Fruit fly (Drosophila melanogaster) whole organism, pupa: Measurements from ENCODE around the gene CG15891.
A peak's percentile ranks its signal among the peaks of the same experiment; 100 is the strongest.

Source experiments
- CG13204 ChIP-seq: fragments of 200-800 bp; sonication (Bioruptor generic); optimal IDR thresholded peaks from 2 replicates; lab custom pipeline; 2018; ENCODE audit warnings: missing biosample characterization, mild to moderate bottlenecking, missing genetic modification characterization, moderate library complexity
- CG15710 ChIP-seq: fragments of 200-800 bp; sonication (Bioruptor generic); optimal IDR thresholded peaks from 2 replicates; lab custom pipeline; 2018; ENCODE audit warnings: missing biosample characterization, mild to moderate bottlenecking, missing genetic modification characterization, moderate library complexity
- CG32121 ChIP-seq: fragments of 200-800 bp; sonication (Bioruptor generic); IDR thresholded peaks from 2 replicates; pipeline ENCODE4 v1.3.6; 2022; ENCODE audit warnings: missing biosample characterization, missing genetic modification characterization
- CG34367 ChIP-seq: fragments of 200-800 bp; sonication (Bioruptor generic); optimal IDR thresholded peaks from 2 replicates; lab custom pipeline; 2018; ENCODE audit warnings: missing biosample characterization, mild to moderate bottlenecking, missing genetic modification characterization
- CG4496 ChIP-seq: fragments of 200-800 bp; sonication (Bioruptor generic); IDR thresholded peaks from 3 replicates; pipeline ENCODE4 v1.3.6; 2022; ENCODE audit warnings: missing biosample characterization, missing genetic modification characterization
- CG8159 ChIP-seq: fragments of 200-800 bp; sonication (Bioruptor generic); optimal IDR thresholded peaks from 3 replicates; lab custom pipeline; 2018; ENCODE audit warnings: missing biosample characterization, mild to moderate bottlenecking, missing genetic modification characterization, moderate library complexity
- CG8301 ChIP-seq: fragments of 200-800 bp; sonication (Bioruptor generic); optimal IDR thresholded peaks from 2 replicates; lab custom pipeline; 2018; ENCODE audit warnings: missing biosample characterization, mild to moderate bottlenecking, missing genetic modification characterization
- D1 ChIP-seq: fragments of 200-800 bp; sonication (Bioruptor generic); optimal IDR thresholded peaks from 2 replicates; lab custom pipeline; 2018; ENCODE audit warnings: missing biosample characterization, mild to moderate bottlenecking, missing genetic modification characterization, moderate library complexity
- EcR ChIP-seq: fragments of 200-800 bp; sonication (Bioruptor generic); optimal IDR thresholded peaks from 3 replicates; lab custom pipeline; 2019; ENCODE audit warnings: missing biosample characterization, missing genetic modification characterization, mild to moderate bottlenecking, moderate library complexity, missing genetic modification reagents
- Pif1A ChIP-seq: fragments of 200-800 bp; sonication (Bioruptor generic); optimal IDR thresholded peaks from 3 replicates; lab custom pipeline; 2016; ENCODE audit warnings: missing biosample characterization, missing genetic modification characterization
- fd96Ca ChIP-seq: fragments of 200-800 bp; sonication (Bioruptor generic); IDR thresholded peaks from 3 replicates; pipeline ENCODE4 v1.3.6; 2022; ENCODE audit warnings: missing biosample characterization, missing genetic modification characterization

DNA sequence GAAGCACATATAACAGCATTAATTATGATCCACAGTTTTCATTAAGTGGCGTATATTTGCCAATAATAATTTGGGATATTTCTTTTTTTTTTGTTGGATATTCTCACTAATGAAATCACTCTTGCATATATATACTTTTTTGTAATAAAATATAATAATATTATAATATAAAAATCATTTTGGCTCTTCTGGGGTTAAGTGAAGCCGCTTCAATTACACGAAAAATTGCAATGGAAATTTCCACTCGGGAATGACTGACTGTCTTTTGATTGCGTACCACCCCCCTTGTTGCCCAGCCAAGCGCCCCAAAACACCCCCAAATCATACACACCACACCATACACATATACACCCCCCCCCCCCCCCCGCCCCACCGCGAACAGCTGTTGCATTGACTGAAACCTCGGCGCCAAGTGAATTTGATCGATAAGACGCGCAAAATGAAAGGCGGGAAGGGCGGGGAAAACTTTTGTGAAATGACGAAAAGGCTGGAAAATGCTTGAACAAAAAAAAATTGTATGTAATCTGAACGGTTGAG, 49.5 kb upstream of the CG15891 start:
- TF ChIP-seq EcR (GFP tag; lab: Kevin White, UChicago), result no peak
- TF ChIP-seq CG13204 (GFP tag; lab: Kevin White, UChicago), result no peak
- TF ChIP-seq Pif1A, result no peak
- TF ChIP-seq fd96Ca (GFP tag; lab: Robert Waterston, UW), result no peak
- no peak for TF ChIP-seq CG34367 (tag; lab: Kevin White, UChicago)
- no peak for TF ChIP-seq CG8301
- no peak for TF ChIP-seq CG4496
- TF ChIP-seq CG32121 (GFP tag; lab: Robert Waterston, UW), result no peak
- TF ChIP-seq D1 (tag; lab: Kevin White, UChicago), result no peak
- peak; percentile 18 for TF ChIP-seq CG15710 (tag; lab: Kevin White, UChicago)
- no peak for TF ChIP-seq CG8159 (tag; lab: Kevin White, UChicago)
